Fruit fly (Drosophila melanogaster) whole organism, embryonic: ENCODE results near the gene wfs1.

Experiments
- Atf3 ChIP-seq: fragments of 200-800 bp; sonication (Bioruptor generic); optimal IDR thresholded peaks from 3 replicates; lab custom pipeline; 2016; ENCODE audit warnings: missing biosample characterization, missing genetic modification characterization
- CG11696 ChIP-seq: fragments of 200-800 bp; sonication (Bioruptor generic); IDR thresholded peaks from 2 replicates; pipeline ENCODE4 v1.3.6; 2022; ENCODE audit warnings: missing biosample characterization, missing genetic modification characterization
- D19A ChIP-seq: fragments of 200-800 bp; optimal IDR thresholded peaks from 3 replicates; lab custom pipeline; 2019; ENCODE audit warnings: missing biosample characterization, mild to moderate bottlenecking, missing genetic modification characterization, moderate library complexity
- Hr78 ChIP-seq, 2 experiments: fragments of 200-800 bp in 1 of 2; fragments of >200 bp in 1 of 2; sonication (Bioruptor generic) in 1 of 2; optimal IDR thresholded peaks; 2 replicates each; lab custom pipeline; 2017 to 2019; ENCODE audit warnings: missing biosample characterization in 2 of 2, missing genetic modification characterization in 2 of 2, mild to moderate bottlenecking in 1 of 2, moderate library complexity in 1 of 2
- dpn ChIP-seq, 2 experiments: fragments of 200-800 bp; sonication (Bioruptor generic); optimal IDR thresholded peaks; 3 replicates each; lab custom pipeline; 2016; ENCODE audit warnings: missing biosample characterization in 2 of 2, missing genetic modification characterization in 2 of 2
- pnt ChIP-seq: fragments of 200-800 bp; sonication (Bioruptor generic); optimal IDR thresholded peaks from 3 replicates; lab custom pipeline; 2016; ENCODE audit warnings: missing biosample characterization, missing genetic modification characterization

- TF ChIP-seq Atf3: peak; percentile 65
- peak; percentile 57 to 77 for TF ChIP-seq dpn (GFP tag; optimal IDR thresholded peaks at IDR 0.05; lab: Kevin White, UChicago)
- peak in 1 of 2 experiments; percentile 73 for TF ChIP-seq Hr78 (GFP tag; optimal IDR thresholded peaks at IDR 0.05; lab: Kevin White, UChicago)
- peak; percentile 23 for TF ChIP-seq pnt (GFP tag; lab: Kevin White, UChicago)
- TF ChIP-seq CG11696 (GFP tag; lab: Robert Waterston, UW): peak; percentile 62; the same call in 1 of the 2 replicates
- peak; percentile 89 for TF ChIP-seq D19A (tag; lab: Kevin White, UChicago)
Measured at dm6 chr3R:22667284-22667958, 22.8 kb downstream of the wfs1 start.
